Worm (Caenorhabditis elegans) whole organism, L4/young adult: Measurements from ENCODE around the gene hil-6.

ENCODE experiments used
- W03F9.2 ChIP-seq: fragments of 150-350 bp; optimal IDR thresholded peaks from 2 replicates; lab custom pipeline; 2014; ENCODE audit warnings: missing biosample characterization, missing genetic modification characterization
- dao-5 ChIP-seq: sonication (generic microtip); optimal IDR thresholded peaks from 2 replicates; lab custom pipeline; 2016; ENCODE audit warnings: missing genotype, missing genetic modification characterization, moderate library complexity, missing compliant biosample characterization
- him-1 ChIP-seq: sonication (generic microtip); optimal IDR thresholded peaks from 2 replicates; lab custom pipeline; 2016; ENCODE audit warnings: missing genotype, missing genetic modification reagents, missing genetic modification characterization, missing compliant biosample characterization

ce11 chrV:2004229-2004628 is 27.1 kb downstream of the hil-6 start, which contains the start of gene clec-206:
- TF ChIP-seq him-1 (tag; lab: Kevin White, UChicago): no peak
- TF ChIP-seq dao-5 (tag; lab: Kevin White, UChicago): no peak
- TF ChIP-seq W03F9.2 (tag; lab: Kevin White, UChicago): no peak
